Worm (Caenorhabditis elegans): Measurements from ENCODE around the gene F14D7.8.
"Not testable (repeated sequence)": the region's sequence is repeated elsewhere in the genome, so short reads cannot be mapped to it uniquely, and the experiment has no call there.

ce11 chrV:14306771-14307170 is 5.8 kb downstream of the F14D7.8 start, which contains the start of gene spig-4:
- TF ChIP-seq pha-4, lin-11 (tag; optimal IDR thresholded peaks at IDR 0.05): not testable (repeated sequence)
